Worm (Caenorhabditis elegans) whole organism, young adult: ENCODE data around the gene mec-4.

ENCODE experiments used
- B0019.2 ChIP-seq: fragments of 200-800 bp; sonication (Bioruptor generic); conservative IDR thresholded peaks from 2 replicates; pipeline ENCODE4 v1.3.6; 2022; ENCODE audit warnings: missing genetic modification reagents, missing genetic modification characterization, missing compliant biosample characterization
- B0261.1 ChIP-seq: sonication (generic microtip); optimal IDR thresholded peaks from 2 replicates; lab custom pipeline; 2016; ENCODE audit warnings: mild to moderate bottlenecking, missing genetic modification characterization, moderate library complexity, missing compliant biosample characterization
- B0336.3 ChIP-seq: fragments of 200-800 bp; sonication (Bioruptor generic); IDR thresholded peaks from 2 replicates; pipeline ENCODE4 v1.3.6; 2022; ENCODE audit warnings: missing genetic modification characterization, missing compliant biosample characterization
- C06A6.2 ChIP-seq: fragments of 200-800 bp; sonication (Bioruptor generic); conservative IDR thresholded peaks from 2 replicates; pipeline ENCODE4 v1.3.6; 2022; ENCODE audit warnings: missing genetic modification characterization, missing compliant biosample characterization
- F23B12.7 ChIP-seq: sonication (generic microtip); optimal IDR thresholded peaks from 2 replicates; lab custom pipeline; 2017; ENCODE audit warnings: missing genetic modification characterization, mild to moderate bottlenecking, missing compliant biosample characterization, antibody characterized with exemption, moderate library complexity; ENCODE audit not compliant: insufficient read depth
- F33H1.4 ChIP-seq: fragments of 200-800 bp; sonication (Bioruptor generic); IDR thresholded peaks from 2 replicates; pipeline ENCODE4 v1.3.6; 2022; ENCODE audit warnings: missing genetic modification reagents, missing genetic modification characterization, missing compliant biosample characterization
- K12H6.12 ChIP-seq: fragments of 200-800 bp; sonication (Bioruptor generic); optimal IDR thresholded peaks from 2 replicates; lab custom pipeline; 2018; ENCODE audit warnings: mild to moderate bottlenecking, missing genetic modification characterization, missing compliant biosample characterization
- T26A5.8 ChIP-seq: sonication (generic microtip); optimal IDR thresholded peaks from 2 replicates; lab custom pipeline; 2016; ENCODE audit warnings: missing genetic modification characterization, missing compliant biosample characterization
- Y56A3A.18 ChIP-seq: fragments of 200-800 bp; sonication (Bioruptor generic); IDR thresholded peaks from 2 replicates; pipeline ENCODE4 v1.3.6; 2022; ENCODE audit warnings: missing genetic modification reagents, missing genetic modification characterization, missing compliant biosample characterization
- Y95B8A.8 ChIP-seq: fragments of 200-800 bp; sonication (Bioruptor generic); IDR thresholded peaks from 2 replicates; pipeline ENCODE4 v1.3.6; 2022; ENCODE audit warnings: missing genetic modification reagents, missing genetic modification characterization, missing compliant biosample characterization
- ZK185.1 ChIP-seq: sonication (generic microtip); optimal IDR thresholded peaks from 2 replicates; lab custom pipeline; 2016; ENCODE audit warnings: mild to moderate bottlenecking, missing genetic modification characterization, missing compliant biosample characterization; ENCODE audit not compliant: poor library complexity, severe bottlenecking
- bed-1 ChIP-seq: fragments of 200-800 bp; sonication (Bioruptor generic); IDR thresholded peaks from 2 replicates; pipeline ENCODE4 v1.3.6; 2022; ENCODE audit warnings: missing genetic modification reagents, missing genetic modification characterization, missing compliant biosample characterization
- cebp-1 ChIP-seq, 2 experiments: fragments of 200-800 bp in 1 of 2; sonication (Bioruptor generic) in 1 of 2; sonication (generic microtip) in 1 of 2; IDR thresholded peaks in 1 of 2; optimal IDR thresholded peaks in 1 of 2; 2 replicates each; pipeline versions ENCODE4 v1.3.6 to Lab custom; 2017 to 2022; ENCODE audit warnings: missing compliant biosample characterization in 2 of 2, missing genetic modification characterization in 2 of 2, mild to moderate bottlenecking in 1 of 2, missing genetic modification reagents in 1 of 2, moderate library complexity in 1 of 2
- ceh-100 ChIP-seq: fragments of 200-800 bp; sonication (Bioruptor generic); IDR thresholded peaks from 2 replicates; pipeline ENCODE4 v1.3.6; 2022; ENCODE audit warnings: missing genetic modification reagents, missing genetic modification characterization, missing compliant biosample characterization
- dox-1 ChIP-seq: fragments of 200-800 bp; sonication (Bioruptor generic); IDR thresholded peaks from 2 replicates; pipeline ENCODE4 v1.3.6; 2022; ENCODE audit warnings: missing genetic modification reagents, missing genetic modification characterization, missing compliant biosample characterization
- efl-1 ChIP-seq: fragments of 150-350 bp; optimal IDR thresholded peaks from 2 replicates; lab custom pipeline; 2014; ENCODE audit warnings: missing biosample characterization, missing genetic modification reagents, missing genetic modification characterization
- egl-18 ChIP-seq: fragments of 200-800 bp; sonication (Bioruptor generic); IDR thresholded peaks from 2 replicates; pipeline ENCODE4 v1.3.6; 2022; ENCODE audit warnings: missing genetic modification reagents, missing genetic modification characterization, missing compliant biosample characterization
- ets-4 ChIP-seq: fragments of 200-800 bp; sonication (Bioruptor generic); optimal IDR thresholded peaks from 2 replicates; lab custom pipeline; 2018; ENCODE audit warnings: mild to moderate bottlenecking, missing genetic modification characterization, missing compliant biosample characterization
- gei-17 ChIP-seq: fragments of 200-800 bp; sonication (Bioruptor generic); optimal IDR thresholded peaks from 2 replicates; lab custom pipeline; 2018; ENCODE audit warnings: mild to moderate bottlenecking, missing genetic modification characterization, missing compliant biosample characterization
- him-1 ChIP-seq: sonication (generic microtip); optimal IDR thresholded peaks from 2 replicates; lab custom pipeline; 2016; ENCODE audit warnings: missing genotype, missing genetic modification reagents, missing genetic modification characterization, missing compliant biosample characterization
- hmg-1.2 ChIP-seq: fragments of 200-800 bp; sonication (Bioruptor generic); IDR thresholded peaks from 2 replicates; pipeline ENCODE4 v1.3.6; 2022; ENCODE audit warnings: missing genetic modification reagents, missing genetic modification characterization, missing compliant biosample characterization
- hrde-1 ChIP-seq: sonication (generic microtip); optimal IDR thresholded peaks from 2 replicates; lab custom pipeline; 2016; ENCODE audit warnings: missing genetic modification characterization, mild to moderate bottlenecking, missing compliant biosample characterization, moderate library complexity, missing genotype, missing genetic modification reagents, borderline replicate concordance
- lag-1 ChIP-seq: fragments of 200-800 bp; sonication (Bioruptor generic); IDR thresholded peaks from 2 replicates; pipeline ENCODE4 v1.3.6; 2022; ENCODE audit warnings: missing genetic modification reagents, missing genetic modification characterization, missing compliant biosample characterization
- let-607 ChIP-seq, 2 experiments: fragments of 200-800 bp in 1 of 2; sonication (Bioruptor generic) in 1 of 2; sonication (generic microtip) in 1 of 2; optimal IDR thresholded peaks; 2 replicates each; lab custom pipeline; 2016 to 2018; ENCODE audit warnings: mild to moderate bottlenecking in 2 of 2, missing compliant biosample characterization in 2 of 2, missing genetic modification characterization in 2 of 2, moderate library complexity in 2 of 2, missing genotype in 1 of 2
- lin-26 ChIP-seq: fragments of 200-800 bp; sonication (Bioruptor generic); IDR thresholded peaks from 2 replicates; pipeline ENCODE4 v1.3.6; 2022; ENCODE audit warnings: missing genetic modification reagents, missing genetic modification characterization, missing compliant biosample characterization
- lin-54 ChIP-seq: fragments of 200-800 bp; sonication (Bioruptor generic); optimal IDR thresholded peaks from 2 replicates; lab custom pipeline; 2018; ENCODE audit warnings: mild to moderate bottlenecking, missing genetic modification characterization, missing compliant biosample characterization
- lir-1 ChIP-seq: fragments of 200-800 bp; sonication (Bioruptor generic); conservative IDR thresholded peaks from 2 replicates; pipeline ENCODE4 v1.3.6; 2022; ENCODE audit warnings: missing genetic modification reagents, missing genetic modification characterization, missing compliant biosample characterization
- mcd-1 ChIP-seq: fragments of 200-800 bp; sonication (Bioruptor generic); IDR thresholded peaks from 2 replicates; pipeline ENCODE4 v1.3.6; 2022; ENCODE audit warnings: missing genetic modification reagents, missing genetic modification characterization, missing compliant biosample characterization
- mxl-1 ChIP-seq: sonication (generic microtip); optimal IDR thresholded peaks from 2 replicates; lab custom pipeline; 2016; ENCODE audit warnings: missing genetic modification characterization, missing compliant biosample characterization
- nhr-179 ChIP-seq: sonication (generic microtip); optimal IDR thresholded peaks from 2 replicates; lab custom pipeline; 2016; ENCODE audit warnings: mild to moderate bottlenecking, missing genetic modification characterization, missing compliant biosample characterization
- nhr-27 ChIP-seq: fragments of 200-800 bp; sonication (Bioruptor generic); optimal IDR thresholded peaks from 2 replicates; lab custom pipeline; 2018; ENCODE audit warnings: mild to moderate bottlenecking, missing genetic modification characterization, moderate library complexity, missing compliant biosample characterization
- nhr-80 ChIP-seq: sonication (generic microtip); optimal IDR thresholded peaks from 2 replicates; lab custom pipeline; 2016; ENCODE audit warnings: missing genetic modification characterization, missing compliant biosample characterization
- nhr-90 ChIP-seq: sonication (generic microtip); optimal IDR thresholded peaks from 2 replicates; lab custom pipeline; 2016; ENCODE audit warnings: missing genotype, mild to moderate bottlenecking, missing genetic modification characterization, missing compliant biosample characterization
- snpc-1.1 ChIP-seq: sonication (generic microtip); optimal IDR thresholded peaks from 2 replicates; lab custom pipeline; 2017; ENCODE audit warnings: missing genetic modification characterization, mild to moderate bottlenecking, missing compliant biosample characterization, antibody characterized with exemption, moderate library complexity, missing genotype, missing genetic modification reagents; ENCODE audit not compliant: insufficient read depth
- snpc-3.4 ChIP-seq: sonication (generic microtip); optimal IDR thresholded peaks from 2 replicates; lab custom pipeline; 2017; ENCODE audit warnings: missing genetic modification characterization, mild to moderate bottlenecking, missing compliant biosample characterization, antibody characterized with exemption, moderate library complexity, missing genotype, missing genetic modification reagents
- sptf-2 ChIP-seq: fragments of 200-800 bp; sonication (Bioruptor generic); optimal IDR thresholded peaks from 2 replicates; lab custom pipeline; 2018; ENCODE audit warnings: mild to moderate bottlenecking, missing genetic modification characterization, missing compliant biosample characterization
- tbp1 ChIP-seq: fragments of 200-800 bp; sonication (Bioruptor generic); optimal IDR thresholded peaks from 2 replicates; lab custom pipeline; 2018; ENCODE audit warnings: mild to moderate bottlenecking, missing genetic modification characterization, missing compliant biosample characterization
- tbx-9 ChIP-seq: sonication (generic microtip); optimal IDR thresholded peaks from 2 replicates; lab custom pipeline; 2016; ENCODE audit warnings: borderline replicate concordance, missing genetic modification characterization, inconsistent platforms, missing compliant biosample characterization
- unc-130 ChIP-seq: sonication (generic microtip); optimal IDR thresholded peaks from 2 replicates; lab custom pipeline; 2016; ENCODE audit warnings: missing genetic modification reagents, missing genetic modification characterization, missing compliant biosample characterization
- unc-62 ChIP-seq: fragments of 150-350 bp; optimal IDR thresholded peaks from 2 replicates; lab custom pipeline; 2014; ENCODE audit warnings: missing biosample characterization, missing genetic modification reagents, missing genetic modification characterization
- ztf-6 ChIP-seq: fragments of 200-800 bp; sonication (Bioruptor generic); IDR thresholded peaks from 2 replicates; pipeline ENCODE4 v1.3.6; 2022; ENCODE audit warnings: missing genetic modification reagents, missing genetic modification characterization, missing compliant biosample characterization

The mec-4 gene

DNA sequence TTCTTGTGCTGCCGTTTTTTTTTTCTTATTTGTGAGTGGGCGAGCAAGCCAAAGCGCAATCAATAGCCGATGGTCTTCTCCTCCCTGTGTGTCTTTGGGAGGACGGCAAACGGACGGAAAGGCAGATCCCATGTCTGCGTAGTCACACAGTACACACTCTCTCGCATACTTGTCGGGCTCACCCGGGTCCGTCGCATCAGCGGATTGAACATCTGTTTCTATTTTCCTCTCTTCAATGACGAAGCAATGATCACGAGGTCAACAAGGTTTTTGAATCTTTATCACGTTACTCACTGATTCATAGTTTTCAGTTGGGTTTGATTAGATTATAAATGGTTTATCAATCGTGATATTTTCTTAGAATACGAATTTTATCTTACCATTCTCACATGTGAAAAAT is 8.6 kb upstream of the mec-4 start:
- TF ChIP-seq hmg-1.2 (GFP tag; lab: Robert Waterston, UW) (no peak), unc-62 (no peak), Y95B8A.8 (GFP tag; lab: Robert Waterston, UW) (no peak), ceh-100 (no peak), snpc-1.1 (tag; lab: Kevin White, UChicago) (no peak), B0019.2 (no peak), nhr-179 (tag; lab: Kevin White, UChicago) (no peak), T26A5.8 (tag; lab: Kevin White, UChicago) (no peak), tbp1 (GFP tag; lab: Kevin White, UChicago) (no peak), nhr-27 (tag; lab: Kevin White, UChicago) (no peak), bed-1 (GFP tag; lab: Robert Waterston, UW) (no peak), F33H1.4 (GFP tag; lab: Robert Waterston, UW) (no peak), ZK185.1 (tag; lab: Kevin White, UChicago) (no peak)
- TF ChIP-seq, all 124 proteins: peak for 0

ce11 chrX:16814913-16815312 is 8.0 kb upstream of the mec-4 start:
- peak; percentile 30 for TF ChIP-seq nhr-80 (tag; lab: Kevin White, UChicago)
- no peak for TF ChIP-seq lin-54 (GFP tag; lab: Kevin White, UChicago)
- no peak for TF ChIP-seq tbx-9 (tag; lab: Kevin White, UChicago)
- no peak for TF ChIP-seq lin-26
- TF ChIP-seq, all 124 proteins: peak for 1

ce11 chrX:16813606-16814330 is 6.9 kb upstream of the mec-4 start, which contains the start of gene cas-1:
Gene cas-1 (minus strand): TSS chrX:16813656.
- TF ChIP-seq snpc-3.4 (tag; lab: Kevin White, UChicago) (no peak), cebp-1 (GFP tag; IDR thresholded peaks at IDR 0.05; lab: Robert Waterston, UW) (peak; percentile 84), cebp-1 (tag; optimal IDR thresholded peaks at IDR 0.05; lab: Kevin White, UChicago) (peak; percentile 95), hmg-1.2 (GFP tag; lab: Robert Waterston, UW) (peak; percentile 31; the same call in 1 of the 2 replicates), K12H6.12 (tag; lab: Kevin White, UChicago) (peak; percentile 7), mcd-1 (GFP tag; lab: Robert Waterston, UW) (peak; percentile 84), lir-1 (GFP tag; lab: Robert Waterston, UW) (no peak)

DNA sequence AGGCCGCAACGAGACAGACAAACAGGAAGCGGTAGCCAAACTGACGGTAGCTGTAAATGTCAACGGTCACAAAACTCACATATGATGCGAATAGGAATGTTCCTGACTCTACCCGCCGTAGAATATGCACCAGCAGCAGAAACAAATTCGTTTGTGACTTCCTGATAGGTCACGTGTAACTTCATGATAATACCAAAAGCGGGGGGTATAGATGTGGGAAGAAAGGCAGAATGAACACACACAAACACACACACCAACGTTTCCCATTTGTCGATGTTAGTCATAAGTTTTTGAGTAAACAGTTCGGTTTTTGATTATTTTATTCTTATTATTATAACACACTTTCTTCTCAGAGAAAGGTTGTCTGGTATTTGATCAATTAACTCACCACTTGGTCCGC is 6.2 kb upstream of the mec-4 start:
- TF ChIP-seq C06A6.2 (GFP tag; lab: Robert Waterston, UW) (no peak), egl-18 (no peak), let-607 (tag; optimal IDR thresholded peaks at IDR 0.05; lab: Kevin White, UChicago) (peak in 1 of 2 experiments; percentile 26), gei-17 (GFP tag; lab: Kevin White, UChicago) (no peak), B0336.3 (no peak), nhr-90 (tag; lab: Kevin White, UChicago) (peak; percentile 5), F23B12.7 (tag; lab: Kevin White, UChicago) (no peak), mxl-1 (tag; lab: Kevin White, UChicago) (no peak), unc-130 (GFP tag; lab: Kevin White, UChicago) (no peak), efl-1 (GFP tag; lab: Kevin White, UChicago) (no peak), nhr-80 (tag; lab: Kevin White, UChicago) (peak; percentile 67), lag-1 (GFP tag; lab: Robert Waterston, UW) (no peak), hrde-1 (tag; lab: Kevin White, UChicago) (no peak), B0261.1 (tag; lab: Kevin White, UChicago) (no peak), him-1 (no peak), ets-4 (GFP tag; lab: Kevin White, UChicago) (peak; percentile 32), Y56A3A.18 (no peak), dox-1 (GFP tag; lab: Robert Waterston, UW) (peak; percentile 37; the same call in 1 of the 2 replicates), lir-1 (GFP tag; lab: Robert Waterston, UW) (no peak), sptf-2 (GFP tag; lab: Kevin White, UChicago) (no peak), ztf-6 (GFP tag; lab: Robert Waterston, UW) (no peak), cebp-1 (GFP tag; IDR thresholded peaks at IDR 0.05; lab: Robert Waterston, UW) (no peak), cebp-1 (tag; optimal IDR thresholded peaks at IDR 0.05; lab: Kevin White, UChicago) (peak; percentile 10), hmg-1.2 (GFP tag; lab: Robert Waterston, UW) (no peak)
